Fruit fly (Drosophila melanogaster): ENCODE results near the gene CG7099.

The CG7099 gene

dm6 chr2L:13366109-13366747 lies 21.1 kb upstream of the CG7099 start, which contains the start of the genes Nnp-1 and Grx3 (continued):
- TF ChIP-seq mirr (GFP tag; optimal IDR thresholded peaks at IDR 0.05), result no peak
- TF ChIP-seq CG10565 (GFP tag; optimal IDR thresholded peaks at IDR 0.05), result no peak
- no peak for TF ChIP-seq h (optimal IDR thresholded peaks at IDR 0.05)
- TF ChIP-seq Usf (GFP tag; optimal IDR thresholded peaks at IDR 0.05), result no peak
- no peak for TF ChIP-seq cas (GFP tag; IDR thresholded peaks at IDR 0.05)
- no peak for TF ChIP-seq ac (GFP tag; optimal IDR thresholded peaks at IDR 0.05)
- peak; percentile 52 for TF ChIP-seq CG2120 (GFP tag; optimal IDR thresholded peaks at IDR 0.05)
- TF ChIP-seq ash1 (GFP tag; optimal IDR thresholded peaks at IDR 0.05), result no peak
- TF ChIP-seq gro (GFP tag; optimal IDR thresholded peaks at IDR 0.05), result no peak
- TF ChIP-seq dm (GFP tag; optimal IDR thresholded peaks at IDR 0.05), result peak; percentile 88
- no peak for TF ChIP-seq CG9876 (GFP tag; optimal IDR thresholded peaks at IDR 0.05)
- no peak for TF ChIP-seq NFAT (GFP tag; IDR thresholded peaks at IDR 0.05)
- no peak for TF ChIP-seq CG11085 (GFP tag; IDR thresholded peaks at IDR 0.05)
- peak; percentile 58 for TF ChIP-seq Xrp1 (GFP tag; IDR thresholded peaks at IDR 0.05)
- TF ChIP-seq disco-r (GFP tag; optimal IDR thresholded peaks at IDR 0.05), result no peak
- TF ChIP-seq CG3995 (GFP tag; optimal IDR thresholded peaks at IDR 0.05), result no peak
- no peak for TF ChIP-seq CG2129 (GFP tag; IDR thresholded peaks at IDR 0.05; ENCODE audit: partially characterized antibody)
- TF ChIP-seq sqz (GFP tag; optimal IDR thresholded peaks at IDR 0.05), result no peak
- peak; percentile 37 for TF ChIP-seq Mad (GFP tag; optimal IDR thresholded peaks at IDR 0.05)
- TF ChIP-seq crol (GFP tag; IDR thresholded peaks at IDR 0.05), result no peak
- no peak for TF ChIP-seq C15 (GFP tag; IDR thresholded peaks at IDR 0.05)
- TF ChIP-seq CG17359 (tag; optimal IDR thresholded peaks at IDR 0.05), result no peak
- TF ChIP-seq al (GFP tag; IDR thresholded peaks at IDR 0.05), result 0 out of 2 replicates have a peak, but pooled peaks have one; percentile 22
- no peak for TF ChIP-seq CG12744 (GFP tag; optimal IDR thresholded peaks at IDR 0.05)
- peak; percentile 61 for TF ChIP-seq dmrt11E (tag; optimal IDR thresholded peaks at IDR 0.05)
- peak; percentile 98 for TF ChIP-seq Max (GFP tag; optimal IDR thresholded peaks at IDR 0.05)
- TF ChIP-seq CG18476 (GFP tag; optimal IDR thresholded peaks at IDR 0.05), result no peak
- no peak for TF ChIP-seq CG8944 (GFP tag; optimal IDR thresholded peaks at IDR 0.05)
- no peak for TF ChIP-seq CG14860 (GFP tag; IDR thresholded peaks at IDR 0.05; ENCODE audit: partially characterized antibody)
- peak; percentile 49 for TF ChIP-seq pzg (GFP tag; optimal IDR thresholded peaks at IDR 0.05)
- no peak for TF ChIP-seq Spps (tag; optimal IDR thresholded peaks at IDR 0.05)
- peak; percentile 44 for TF ChIP-seq CG7928 (GFP tag; optimal IDR thresholded peaks at IDR 0.05)
- no peak for TF ChIP-seq lab (GFP tag; optimal IDR thresholded peaks at IDR 0.05)
- TF ChIP-seq emc (GFP tag; optimal IDR thresholded peaks at IDR 0.05), result no peak
- TF ChIP-seq pnt (GFP tag; optimal IDR thresholded peaks at IDR 0.05), result no peak
- TF ChIP-seq CG13123 (GFP tag; optimal IDR thresholded peaks at IDR 0.05), result no peak
- TF ChIP-seq Lim3 (GFP tag; IDR thresholded peaks at IDR 0.05), result no peak
- no peak for TF ChIP-seq CG7556 (GFP tag; optimal IDR thresholded peaks at IDR 0.05)
- TF ChIP-seq ab (GFP tag; optimal IDR thresholded peaks at IDR 0.05), result no peak
- TF ChIP-seq CG2116 (GFP tag; optimal IDR thresholded peaks at IDR 0.05), result peak; percentile 54
- no peak for TF ChIP-seq danr (GFP tag; IDR thresholded peaks at IDR 0.05)
- no peak for TF ChIP-seq eyg (GFP tag; optimal IDR thresholded peaks at IDR 0.05)
- TF ChIP-seq zen (tag; optimal IDR thresholded peaks at IDR 0.05), result peak; percentile 28
- peak; percentile 44; the same call in 1 of the 2 replicates for TF ChIP-seq sob (GFP tag; IDR thresholded peaks at IDR 0.05)
- no peak for TF ChIP-seq CG8478 (optimal IDR thresholded peaks at IDR 0.05)
- TF ChIP-seq CG14667 (GFP tag; IDR thresholded peaks at IDR 0.05), result no peak
- peak; percentile 45 for TF ChIP-seq CG4820 (GFP tag; optimal IDR thresholded peaks at IDR 0.05)
- TF ChIP-seq CG6689 (GFP tag; IDR thresholded peaks at IDR 0.05), result peak; percentile 49
- no peak for TF ChIP-seq CG10959 (GFP tag; IDR thresholded peaks at IDR 0.05)
- no peak for TF ChIP-seq jing (GFP tag; optimal IDR thresholded peaks at IDR 0.05)
- TF ChIP-seq nom (GFP tag; optimal IDR thresholded peaks at IDR 0.05), result no peak
- TF ChIP-seq Trl (optimal IDR thresholded peaks at IDR 0.05), result no peak
- TF ChIP-seq Trl (GFP tag; optimal IDR thresholded peaks at IDR 0.05), result no peak

Measured in whole organism, embryonic.